Fruit fly (Drosophila melanogaster) whole organism, embryonic: ENCODE results near the gene CG43318.

Experiments
- Adf1 ChIP-seq: fragments of 200-800 bp; sonication (Bioruptor generic); IDR thresholded peaks from 2 replicates; pipeline ENCODE4 v1.3.6; 2022; ENCODE audit warnings: missing biosample characterization, missing genetic modification characterization
- Aef1 ChIP-seq: fragments of 200-800 bp; sonication (Bioruptor generic); IDR thresholded peaks from 3 replicates; pipeline ENCODE4 v1.3.6; 2022; ENCODE audit warnings: missing biosample characterization, missing genetic modification characterization
- CG10267 ChIP-seq: fragments of 200-800 bp; sonication (Bioruptor generic); optimal IDR thresholded peaks from 2 replicates; lab custom pipeline; 2018; ENCODE audit warnings: missing biosample characterization, mild to moderate bottlenecking, missing genetic modification characterization, moderate library complexity
- CG10979 ChIP-seq: fragments of 200-800 bp; sonication (Bioruptor generic); optimal IDR thresholded peaks from 2 replicates; lab custom pipeline; 2018; ENCODE audit warnings: missing biosample characterization, mild to moderate bottlenecking, missing genetic modification characterization, moderate library complexity
- CG14014 ChIP-seq: fragments of 200-800 bp; sonication (Bioruptor generic); IDR thresholded peaks from 2 replicates; pipeline ENCODE4 v1.3.6; 2022; ENCODE audit warnings: missing biosample characterization, missing genetic modification characterization
- CG14965 ChIP-seq: fragments of 200-800 bp; sonication (Bioruptor generic); optimal IDR thresholded peaks from 2 replicates; lab custom pipeline; 2016; ENCODE audit warnings: missing biosample characterization, missing genetic modification characterization, borderline replicate concordance
- CG1603 ChIP-seq: fragments of 200-800 bp; sonication (Bioruptor generic); optimal IDR thresholded peaks from 2 replicates; lab custom pipeline; 2019; ENCODE audit warnings: missing biosample characterization, mild to moderate bottlenecking, missing genetic modification characterization, moderate library complexity
- CG16813 ChIP-seq: fragments of 200-800 bp; sonication (Bioruptor generic); IDR thresholded peaks from 3 replicates; pipeline ENCODE4 v1.3.6; 2022; ENCODE audit warnings: missing biosample characterization, missing genetic modification characterization; ENCODE audit not compliant: partially characterized antibody
- CG17912 ChIP-seq: fragments of 200-800 bp; sonication (Bioruptor generic); optimal IDR thresholded peaks from 2 replicates; lab custom pipeline; 2018; ENCODE audit warnings: missing biosample characterization, mild to moderate bottlenecking, missing genetic modification characterization
- CG18599 ChIP-seq: fragments of 200-800 bp; sonication (Bioruptor generic); optimal IDR thresholded peaks from 3 replicates; lab custom pipeline; 2017; ENCODE audit warnings: missing biosample characterization, missing genetic modification characterization, mild to moderate bottlenecking, moderate library complexity, missing genetic modification reagents
- CG2116 ChIP-seq: fragments of 200-800 bp; sonication (Bioruptor generic); optimal IDR thresholded peaks from 3 replicates; lab custom pipeline; 2018; ENCODE audit warnings: missing biosample characterization, mild to moderate bottlenecking, missing genetic modification characterization
- CG2129 ChIP-seq: fragments of 200-800 bp; sonication (Bioruptor generic); IDR thresholded peaks from 2 replicates; pipeline ENCODE4 v1.3.6; 2022; ENCODE audit warnings: missing biosample characterization, missing genetic modification characterization; ENCODE audit not compliant: partially characterized antibody
- CG2678 ChIP-seq: fragments of 200-800 bp; sonication (Bioruptor generic); optimal IDR thresholded peaks from 3 replicates; lab custom pipeline; 2019; ENCODE audit warnings: missing biosample characterization, mild to moderate bottlenecking, missing genetic modification characterization, moderate library complexity
- CG2889 ChIP-seq: fragments of 200-800 bp; sonication (Bioruptor generic); IDR thresholded peaks from 3 replicates; pipeline ENCODE4 v1.3.6; 2022; ENCODE audit warnings: missing biosample characterization, missing genetic modification characterization
- CG31365 ChIP-seq: fragments of 200-800 bp; sonication (Bioruptor generic); optimal IDR thresholded peaks from 2 replicates; lab custom pipeline; 2018; ENCODE audit warnings: missing biosample characterization, mild to moderate bottlenecking, missing genetic modification characterization
- CG32532 ChIP-seq: fragments of 200-800 bp; sonication (Bioruptor generic); IDR thresholded peaks from 2 replicates; pipeline ENCODE4 v1.3.6; 2022; ENCODE audit warnings: missing biosample characterization, missing genetic modification characterization
- CG34224 ChIP-seq: fragments of 200-800 bp; sonication (Bioruptor generic); IDR thresholded peaks from 3 replicates; pipeline ENCODE4 v1.3.6; 2022; ENCODE audit warnings: missing biosample characterization, missing genetic modification characterization; ENCODE audit not compliant: partially characterized antibody
- CG6254 ChIP-seq: fragments of 200-800 bp; sonication (Bioruptor generic); optimal IDR thresholded peaks from 3 replicates; lab custom pipeline; 2017; ENCODE audit warnings: mild to moderate bottlenecking, missing biosample characterization, missing genetic modification reagents, missing genetic modification characterization
- CG7963 ChIP-seq: fragments of 200-800 bp; sonication (Bioruptor generic); IDR thresholded peaks from 3 replicates; pipeline ENCODE4 v1.3.6; 2022; ENCODE audit warnings: missing biosample characterization, missing genetic modification characterization; ENCODE audit not compliant: partially characterized antibody
- CG8089 ChIP-seq: fragments of 200-800 bp; sonication (Bioruptor generic); optimal IDR thresholded peaks from 3 replicates; lab custom pipeline; 2016; ENCODE audit warnings: missing biosample characterization, missing genetic modification characterization
- CG9817 ChIP-seq: fragments of 200-800 bp; sonication (Bioruptor generic); optimal IDR thresholded peaks from 2 replicates; lab custom pipeline; 2018; ENCODE audit warnings: missing biosample characterization, mild to moderate bottlenecking, missing genetic modification characterization, moderate library complexity
- Dll ChIP-seq: fragments of 200-800 bp; sonication (Bioruptor generic); IDR thresholded peaks from 4 replicates; pipeline ENCODE4 v1.3.6; 2022; ENCODE audit warnings: missing biosample characterization, missing genetic modification characterization; ENCODE audit not compliant: partially characterized antibody
- HLHmδ ChIP-seq: fragments of 200-800 bp; sonication (Bioruptor generic); optimal IDR thresholded peaks from 2 replicates; lab custom pipeline; 2018; ENCODE audit warnings: missing biosample characterization, mild to moderate bottlenecking, missing genetic modification characterization, moderate library complexity
- HmgD ChIP-seq: fragments of 200-800 bp; sonication (Bioruptor generic); optimal IDR thresholded peaks from 3 replicates; lab custom pipeline; 2016; ENCODE audit warnings: missing biosample characterization, missing genetic modification characterization
- Hmx ChIP-seq: fragments of 200-800 bp; sonication (Bioruptor generic); optimal IDR thresholded peaks from 2 replicates; lab custom pipeline; 2016; ENCODE audit warnings: missing biosample characterization, missing genetic modification characterization
- Mad ChIP-seq: fragments of 200-800 bp; sonication (Bioruptor generic); optimal IDR thresholded peaks from 2 replicates; lab custom pipeline; 2016; ENCODE audit warnings: missing biosample characterization, missing genetic modification characterization
- Med ChIP-seq: fragments of 200-800 bp; sonication (Bioruptor generic); peaks from one replicate; lab custom pipeline; 2016; ENCODE audit warnings: missing biosample characterization, missing genetic modification characterization, mild to moderate bottlenecking, inconsistent platforms, moderate library complexity
- Scr ChIP-seq: fragments of 200-800 bp; sonication (Bioruptor generic); IDR thresholded peaks from 2 replicates; pipeline ENCODE4 v1.3.6; 2022; ENCODE audit warnings: missing biosample characterization, missing genetic modification characterization; ENCODE audit not compliant: partially characterized antibody
- Sox102F ChIP-seq: fragments of 200-800 bp; sonication (Bioruptor generic); optimal IDR thresholded peaks from 2 replicates; lab custom pipeline; 2018; ENCODE audit warnings: missing biosample characterization, mild to moderate bottlenecking, missing genetic modification characterization, moderate library complexity
- Sry-δ ChIP-seq: fragments of 200-800 bp; sonication (Bioruptor generic); optimal IDR thresholded peaks from 2 replicates; lab custom pipeline; 2016; ENCODE audit warnings: missing biosample characterization, missing genetic modification characterization
- TFAM ChIP-seq: fragments of 200-800 bp; sonication (Bioruptor generic); optimal IDR thresholded peaks from 2 replicates; lab custom pipeline; 2017; ENCODE audit warnings: missing biosample characterization, missing genetic modification characterization, inconsistent platforms
- amos ChIP-seq: fragments of 200-800 bp; sonication (Bioruptor generic); IDR thresholded peaks from 2 replicates; pipeline ENCODE4 v1.3.6; 2022; ENCODE audit warnings: missing biosample characterization, missing genetic modification characterization; ENCODE audit not compliant: partially characterized antibody
- cato ChIP-seq: fragments of 200-800 bp; sonication (Bioruptor generic); optimal IDR thresholded peaks from 2 replicates; lab custom pipeline; 2016; ENCODE audit warnings: missing biosample characterization, missing genetic modification characterization, borderline replicate concordance
- dan ChIP-seq: fragments of 200-800 bp; sonication (Bioruptor generic); IDR thresholded peaks from 2 replicates; pipeline ENCODE4 v1.3.6; 2022; ENCODE audit warnings: missing biosample characterization, missing genetic modification characterization
- dysf ChIP-seq: fragments of 200-800 bp; sonication (Bioruptor generic); IDR thresholded peaks from 3 replicates; pipeline ENCODE4 v1.3.6; 2022; ENCODE audit warnings: missing biosample characterization, missing genetic modification characterization
- gsb-n ChIP-seq: fragments of 200-800 bp; sonication (Bioruptor generic); optimal IDR thresholded peaks from 3 replicates; lab custom pipeline; 2018; ENCODE audit warnings: missing biosample characterization, mild to moderate bottlenecking, missing genetic modification characterization
- hbn ChIP-seq: fragments of 200-800 bp; sonication (Bioruptor generic); IDR thresholded peaks from 2 replicates; pipeline ENCODE4 v1.3.6; 2022; ENCODE audit warnings: missing biosample characterization, missing genetic modification characterization; ENCODE audit not compliant: partially characterized antibody
- kay ChIP-seq: fragments of 200-800 bp; sonication (Bioruptor generic); optimal IDR thresholded peaks from 2 replicates; lab custom pipeline; 2016; ENCODE audit warnings: missing biosample characterization, missing genetic modification characterization
- nerfin-2 ChIP-seq: fragments of 200-800 bp; sonication (Bioruptor generic); IDR thresholded peaks from 2 replicates; pipeline ENCODE4 v1.3.6; 2022; ENCODE audit warnings: missing biosample characterization, missing genetic modification characterization; ENCODE audit not compliant: partially characterized antibody
- org-1 ChIP-seq: fragments of 200-800 bp; sonication (Bioruptor generic); optimal IDR thresholded peaks from 2 replicates; lab custom pipeline; 2017; ENCODE audit warnings: missing biosample characterization, missing genetic modification characterization
- pzg ChIP-seq: fragments of 200-800 bp; sonication (Bioruptor generic); optimal IDR thresholded peaks from 3 replicates; lab custom pipeline; 2018; ENCODE audit warnings: missing biosample characterization, mild to moderate bottlenecking, missing genetic modification characterization, moderate library complexity
- schlank ChIP-seq: fragments of 200-800 bp; sonication (Bioruptor generic); optimal IDR thresholded peaks from 2 replicates; lab custom pipeline; 2018; ENCODE audit warnings: missing biosample characterization, mild to moderate bottlenecking, missing genetic modification characterization
- shn ChIP-seq: fragments of 200-800 bp; sonication (Bioruptor generic); optimal IDR thresholded peaks from 3 replicates; lab custom pipeline; 2016; ENCODE audit warnings: missing biosample characterization, missing genetic modification characterization
- slp2 ChIP-seq: fragments of 200-800 bp; sonication (Bioruptor generic); optimal IDR thresholded peaks from 2 replicates; lab custom pipeline; 2016; ENCODE audit warnings: missing biosample characterization, missing genetic modification characterization
- unc-4 ChIP-seq: fragments of 200-800 bp; sonication (Bioruptor generic); IDR thresholded peaks from 2 replicates; pipeline ENCODE4 v1.3.6; 2022; ENCODE audit warnings: missing biosample characterization, missing genetic modification characterization; ENCODE audit not compliant: partially characterized antibody
- yki ChIP-seq: fragments of >200 bp; optimal IDR thresholded peaks from 3 replicates; lab custom pipeline; 2018

The CG43318 gene

DNA sequence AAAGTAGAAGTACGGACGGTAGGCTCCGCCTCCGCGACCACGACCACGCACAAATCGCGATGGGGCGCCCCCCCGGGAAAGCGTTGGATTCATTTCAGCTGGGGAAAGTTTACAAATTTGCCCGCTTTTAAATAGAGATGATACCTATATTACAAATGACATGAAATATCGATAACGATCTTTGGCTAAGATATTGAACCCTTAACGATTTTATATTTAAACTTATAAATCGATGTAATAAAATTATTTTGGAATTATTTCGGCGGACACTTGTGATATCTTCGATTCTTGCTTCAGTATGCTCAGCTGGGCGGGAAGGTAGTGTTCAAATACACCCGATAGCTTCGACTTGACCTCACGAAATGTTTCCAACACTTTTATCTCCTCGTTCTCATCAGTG is 707 bp downstream of the CG43318 start, which contains the start of gene rec (continued):
- no peak for TF ChIP-seq CG14014
- TF ChIP-seq CG18599 (GFP tag; lab: Kevin White, UChicago) = no peak
- peak; percentile 19 for TF ChIP-seq pzg (GFP tag; lab: Kevin White, UChicago)
- peak; percentile 63 for TF ChIP-seq unc-4 (GFP tag; lab: Robert Waterston, UW)
- peak; percentile 66 for TF ChIP-seq Med (GFP tag; lab: Kevin White, UChicago)
- no peak for TF ChIP-seq CG8089
- no peak for TF ChIP-seq CG7963 (GFP tag; lab: Robert Waterston, UW)
- no peak for TF ChIP-seq Mad
- TF ChIP-seq shn (GFP tag; lab: Kevin White, UChicago) = no peak
- peak; percentile 74 for TF ChIP-seq Dll
- TF ChIP-seq cato (GFP tag; lab: Kevin White, UChicago) = no peak
- TF ChIP-seq Sry-δ (GFP tag; lab: Kevin White, UChicago) = peak; percentile 57
- TF ChIP-seq slp2 (GFP tag; lab: Kevin White, UChicago) = no peak
- no peak for TF ChIP-seq nerfin-2 (GFP tag; lab: Robert Waterston, UW)
- TF ChIP-seq CG6254 (GFP tag; lab: Kevin White, UChicago) = no peak
- TF ChIP-seq hbn (GFP tag; lab: Robert Waterston, UW) = peak; percentile 31; the same call in 1 of the 2 replicates
- no peak for TF ChIP-seq org-1 (GFP tag; lab: Kevin White, UChicago)
- TF ChIP-seq CG1603 (tag; lab: Kevin White, UChicago) = peak; percentile 36
- no peak for TF ChIP-seq schlank (tag; lab: Kevin White, UChicago)
- TF ChIP-seq CG2678 (tag; lab: Kevin White, UChicago) = no peak
- no peak for TF ChIP-seq dan (GFP tag; lab: Robert Waterston, UW)
- no peak for TF ChIP-seq Aef1 (GFP tag; lab: Robert Waterston, UW)
- TF ChIP-seq CG9817 (tag; lab: Kevin White, UChicago) = no peak
- TF ChIP-seq CG16813 (GFP tag; lab: Robert Waterston, UW) = peak; percentile 35; the same call in 2 of the 3 replicates
- peak; percentile 64 for TF ChIP-seq Scr (GFP tag; lab: Robert Waterston, UW)
- TF ChIP-seq yki = no peak
- peak; percentile 42; the same call in 1 of the 3 replicates for TF ChIP-seq CG34224 (GFP tag; lab: Robert Waterston, UW)
- TF ChIP-seq amos (GFP tag; lab: Robert Waterston, UW) = peak; percentile 43
- TF ChIP-seq Hmx (GFP tag; lab: Kevin White, UChicago) = no peak
- TF ChIP-seq CG2889 (GFP tag; lab: Robert Waterston, UW) = no peak
- peak; percentile 14 for TF ChIP-seq CG10267
- no peak for TF ChIP-seq CG32532 (GFP tag; lab: Robert Waterston, UW)
- peak; percentile 26 for TF ChIP-seq CG2116 (GFP tag; lab: Kevin White, UChicago)
- TF ChIP-seq gsb-n (tag; lab: Kevin White, UChicago) = no peak
- TF ChIP-seq CG14965 (GFP tag; lab: Kevin White, UChicago) = no peak
- TF ChIP-seq kay (GFP tag; lab: Kevin White, UChicago) = no peak
- no peak for TF ChIP-seq CG17912 (GFP tag; lab: Kevin White, UChicago)
- TF ChIP-seq CG10979 (tag; lab: Kevin White, UChicago) = no peak
- peak; percentile 17; the same call in 1 of the 2 replicates for TF ChIP-seq CG2129 (GFP tag; lab: Robert Waterston, UW)
- TF ChIP-seq Sox102F = no peak
- no peak for TF ChIP-seq TFAM (GFP tag; lab: Kevin White, UChicago)
- TF ChIP-seq dysf (GFP tag; lab: Robert Waterston, UW) = no peak
- TF ChIP-seq CG31365 = no peak
- TF ChIP-seq Adf1 (GFP tag; lab: Robert Waterston, UW) = no peak
- no peak for TF ChIP-seq HLHmδ (GFP tag; lab: Kevin White, UChicago)
- TF ChIP-seq HmgD (GFP tag; lab: Kevin White, UChicago) = no peak
